Worm (Caenorhabditis elegans): ENCODE results near the gene srlf-13.

Gene srlf-13

ce11 chrIV:10936906-10937540 lies 40.6 kb upstream of the srlf-13 start, which contains the start of gene fic-1 (continued):
- peak; percentile 61 for TF ChIP-seq madf-8 (GFP tag; conservative IDR thresholded peaks at IDR 0.05)
- peak; percentile 31 for TF ChIP-seq ceh-27 (GFP tag; optimal IDR thresholded peaks at IDR 0.05)
- no peak for TF ChIP-seq rpc-1 (optimal IDR thresholded peaks at IDR 0.05)
- no peak for TF ChIP-seq rpc-1 (tag; optimal IDR thresholded peaks at IDR 0.05)
- TF ChIP-seq ztf-18 (tag; optimal IDR thresholded peaks at IDR 0.05) = peak; percentile 59
- TF ChIP-seq nfyb-1 (GFP tag; IDR thresholded peaks at IDR 0.05) = 0 out of 2 replicates have a peak, but pooled peaks have one; percentile 41
- TF ChIP-seq atf-7 (tag; optimal IDR thresholded peaks at IDR 0.05) = no peak
- no peak for TF ChIP-seq nhr-90 (tag; optimal IDR thresholded peaks at IDR 0.05)
- peak; percentile 10 for TF ChIP-seq snpc-3.4 (tag; optimal IDR thresholded peaks at IDR 0.05)
- TF ChIP-seq somi-1 (GFP tag; optimal IDR thresholded peaks at IDR 0.05) = no peak
- TF ChIP-seq madf-10 (tag; optimal IDR thresholded peaks at IDR 0.05) = peak; percentile 14
- no peak for TF ChIP-seq fkh-3 (tag; optimal IDR thresholded peaks at IDR 0.05)
- no peak for TF ChIP-seq ceh-79 (tag; optimal IDR thresholded peaks at IDR 0.05)
- TF ChIP-seq Y53F4B.3 (GFP tag; IDR thresholded peaks at IDR 0.05) = no peak
- peak; percentile 49 for TF ChIP-seq K12H6.12 (tag; optimal IDR thresholded peaks at IDR 0.05)
- no peak for TF ChIP-seq bed-2 (GFP tag; IDR thresholded peaks at IDR 0.05)
- TF ChIP-seq C06A6.2 (GFP tag; conservative IDR thresholded peaks at IDR 0.05) = no peak
- TF ChIP-seq madf-6 (GFP tag; IDR thresholded peaks at IDR 0.05) = peak; percentile 86
- TF ChIP-seq ZK185.1 (tag; optimal IDR thresholded peaks at IDR 0.05; ENCODE audit: poor library complexity, severe bottlenecking) = no peak
- TF ChIP-seq hlh-26 (GFP tag; conservative IDR thresholded peaks at IDR 0.05) = no peak
- no peak for TF ChIP-seq F52B5.7 (tag; optimal IDR thresholded peaks at IDR 0.05)
- TF ChIP-seq D2030.7 (GFP tag; IDR thresholded peaks at IDR 0.05) = 0 out of 2 replicates have a peak, but pooled peaks have one; percentile 19
- TF ChIP-seq nfya-1 (tag; optimal IDR thresholded peaks at IDR 0.05; ENCODE audit: borderline replicate concordance, insufficient read depth) = no peak
- no peak for TF ChIP-seq dpff-1 (tag; optimal IDR thresholded peaks at IDR 0.05)
- no peak for TF ChIP-seq Y56A3A.18 (GFP tag; IDR thresholded peaks at IDR 0.05)
- TF ChIP-seq nhr-80 (tag; optimal IDR thresholded peaks at IDR 0.05) = no peak
- TF ChIP-seq F33H1.4 (GFP tag; IDR thresholded peaks at IDR 0.05) = peak; percentile 87
- TF ChIP-seq T26A5.8 (tag; optimal IDR thresholded peaks at IDR 0.05) = no peak
- TF ChIP-seq lin-35 (GFP tag; optimal IDR thresholded peaks at IDR 0.05) = peak in 1 of 3 experiments; percentile 64
- TF ChIP-seq hmg-1.2 (GFP tag; IDR thresholded peaks at IDR 0.05) = peak; percentile 50; the same call in 1 of the 2 replicates
- TF ChIP-seq lir-1 (GFP tag; conservative IDR thresholded peaks at IDR 0.05) = no peak

DNA sequence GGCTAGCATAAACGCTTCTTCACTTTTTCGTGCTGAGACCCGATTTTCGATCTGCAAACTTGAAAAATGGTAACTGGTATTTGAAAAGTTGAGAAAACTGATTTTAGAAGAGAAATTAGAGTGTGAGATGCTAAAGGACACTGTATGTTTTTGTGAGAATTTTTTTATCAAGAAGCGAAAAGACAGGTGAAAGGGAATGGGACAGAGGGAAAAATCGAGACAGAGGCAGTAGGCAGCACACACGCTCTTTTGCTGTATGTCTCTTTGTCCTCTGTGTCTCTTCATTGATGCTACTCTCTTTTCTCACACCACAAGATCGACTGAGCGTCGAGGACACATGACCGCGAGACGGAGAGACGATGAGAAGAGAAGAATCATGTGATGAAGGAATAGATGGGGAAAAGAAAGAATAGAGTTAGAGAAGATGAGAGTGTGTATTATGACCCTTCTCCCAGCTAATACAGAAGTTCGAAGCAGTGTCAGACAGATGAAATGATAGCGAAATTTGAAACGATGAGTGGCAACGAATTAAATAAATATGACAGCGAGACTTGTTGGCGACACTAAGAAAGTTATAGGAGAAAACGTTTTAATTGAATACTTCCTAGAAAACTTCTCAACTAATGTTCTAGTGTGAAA lies 39.6 kb upstream of the srlf-13 start, which contains the start of gene lgg-2:
Gene lgg-2, minus strand, starts transcription at position 51 of the 639 bp plus-strand sequence.
- TF ChIP-seq mes-4 (tag; optimal IDR thresholded peaks at IDR 0.05) (no peak), snpc-3.4 (tag; optimal IDR thresholded peaks at IDR 0.05) (no peak), T26A5.8 (tag; optimal IDR thresholded peaks at IDR 0.05) (no peak), hmg-20 (GFP tag; IDR thresholded peaks at IDR 0.05) (0 out of 2 replicates have a peak, but pooled peaks have one; percentile 30), tbp1 (GFP tag; optimal IDR thresholded peaks at IDR 0.05) (peak; percentile 60), egl-18 (GFP tag; IDR thresholded peaks at IDR 0.05) (no peak), nhr-179 (tag; optimal IDR thresholded peaks at IDR 0.05) (no peak), repo-1 (tag; optimal IDR thresholded peaks at IDR 0.05) (peak; percentile 47), gei-17 (GFP tag; optimal IDR thresholded peaks at IDR 0.05) (peak; percentile 67), madf-3 (GFP tag; IDR thresholded peaks at IDR 0.05) (0 out of 2 replicates have a peak, but pooled peaks have one; percentile 64), K12H6.12 (tag; optimal IDR thresholded peaks at IDR 0.05) (peak; percentile 68), bed-1 (GFP tag; IDR thresholded peaks at IDR 0.05) (no peak), xnd-1 (tag; optimal IDR thresholded peaks at IDR 0.05) (no peak), fkh-3 (tag; optimal IDR thresholded peaks at IDR 0.05) (no peak), sea-2 (GFP tag; IDR thresholded peaks at IDR 0.05) (no peak), lin-35 (GFP tag; optimal IDR thresholded peaks at IDR 0.05) (peak in 2 of 3 experiments; percentile 31 to 92), attf-5 (GFP tag; optimal IDR thresholded peaks at IDR 0.05) (peak; percentile 86), Y53F4B.3 (GFP tag; IDR thresholded peaks at IDR 0.05) (no peak), B0019.2 (GFP tag; conservative IDR thresholded peaks at IDR 0.05) (no peak), rcor-1 (GFP tag; IDR thresholded peaks at IDR 0.05) (peak; percentile 70), attf-3 (GFP tag; conservative IDR thresholded peaks at IDR 0.05) (peak; percentile 31; the same call in 1 of the 2 replicates), dpff-1 (tag; optimal IDR thresholded peaks at IDR 0.05) (no peak), ccch-3 (GFP tag; optimal IDR thresholded peaks at IDR 0.05) (no peak)

Measured in whole organism, young adult.